Fruit fly (Drosophila melanogaster) whole organism, embryonic: ENCODE results near the gene Cdc42.

Experiments
- Atf6 ChIP-seq: fragments of 200-800 bp; sonication (Bioruptor generic); IDR thresholded peaks from 2 replicates; pipeline ENCODE4 v1.3.6; 2022; ENCODE audit warnings: missing biosample characterization, missing genetic modification characterization
- C15 ChIP-seq: fragments of 200-800 bp; sonication (Bioruptor generic); IDR thresholded peaks from 3 replicates; pipeline ENCODE4 v1.3.6; 2022; ENCODE audit warnings: missing biosample characterization, missing genetic modification characterization
- CG10147 ChIP-seq: fragments of 200-800 bp; sonication (Bioruptor generic); optimal IDR thresholded peaks from 2 replicates; lab custom pipeline; 2019; ENCODE audit warnings: missing biosample characterization, mild to moderate bottlenecking, missing genetic modification characterization, moderate library complexity
- CG10274 ChIP-seq: fragments of 200-800 bp; sonication (Bioruptor generic); optimal IDR thresholded peaks from 3 replicates; lab custom pipeline; 2017; ENCODE audit warnings: missing biosample characterization, mild to moderate bottlenecking, missing genetic modification characterization
- CG10654 ChIP-seq: fragments of 200-800 bp; sonication (Bioruptor generic); optimal IDR thresholded peaks from 2 replicates; lab custom pipeline; 2016; ENCODE audit warnings: missing biosample characterization, missing genetic modification characterization
- CG12104 ChIP-seq: fragments of 200-800 bp; sonication (Bioruptor generic); optimal IDR thresholded peaks from 3 replicates; lab custom pipeline; 2016; ENCODE audit warnings: missing biosample characterization, missing genetic modification characterization
- CG14050 ChIP-seq: fragments of 200-800 bp; sonication (Bioruptor generic); IDR thresholded peaks from 3 replicates; pipeline ENCODE4 v1.3.6; 2022; ENCODE audit warnings: missing biosample characterization, missing genetic modification characterization
- CG15514 ChIP-seq: fragments of 200-800 bp; sonication (Bioruptor generic); optimal IDR thresholded peaks from 3 replicates; lab custom pipeline; 2017; ENCODE audit warnings: missing biosample characterization, missing genetic modification characterization, mild to moderate bottlenecking, moderate library complexity, missing genetic modification reagents
- CG17385 ChIP-seq: fragments of 200-800 bp; sonication (Bioruptor generic); optimal IDR thresholded peaks from 3 replicates; lab custom pipeline; 2018; ENCODE audit warnings: missing biosample characterization, mild to moderate bottlenecking, missing genetic modification characterization
- CG1792 ChIP-seq: fragments of 200-800 bp; sonication (Bioruptor generic); optimal IDR thresholded peaks from 2 replicates; lab custom pipeline; 2016; ENCODE audit warnings: missing biosample characterization, missing genetic modification characterization
- CG1832 ChIP-seq: fragments of 200-800 bp; sonication (Bioruptor generic); optimal IDR thresholded peaks from 2 replicates; lab custom pipeline; 2017; ENCODE audit warnings: missing biosample characterization, mild to moderate bottlenecking, missing genetic modification characterization, inconsistent platforms
- CG2116 ChIP-seq: fragments of 200-800 bp; sonication (Bioruptor generic); optimal IDR thresholded peaks from 3 replicates; lab custom pipeline; 2018; ENCODE audit warnings: missing biosample characterization, mild to moderate bottlenecking, missing genetic modification characterization
- CG32767 ChIP-seq: fragments of 200-800 bp; sonication (Bioruptor generic); IDR thresholded peaks from 2 replicates; pipeline ENCODE4 v1.3.6; 2022; ENCODE audit warnings: missing biosample characterization, missing genetic modification characterization
- CG32772 ChIP-seq: fragments of 200-800 bp; sonication (Bioruptor generic); IDR thresholded peaks from 2 replicates; pipeline ENCODE4 v1.3.6; 2022; ENCODE audit warnings: missing biosample characterization, missing genetic modification characterization
- CG3281 ChIP-seq: fragments of 200-800 bp; sonication (Bioruptor generic); optimal IDR thresholded peaks from 3 replicates; lab custom pipeline; 2017; ENCODE audit warnings: missing biosample characterization, mild to moderate bottlenecking, missing genetic modification characterization
- CG3726 ChIP-seq: fragments of 200-800 bp; sonication (Bioruptor generic); IDR thresholded peaks from 3 replicates; pipeline ENCODE4, ENCODE4 v1.3.6; 2022; ENCODE audit warnings: missing biosample characterization, missing genetic modification characterization
- CG4328 ChIP-seq: fragments of 200-800 bp; sonication (Bioruptor generic); optimal IDR thresholded peaks from 3 replicates; lab custom pipeline; 2017; ENCODE audit warnings: missing biosample characterization, missing genetic modification reagents, missing genetic modification characterization
- CG6254 ChIP-seq: fragments of 200-800 bp; sonication (Bioruptor generic); optimal IDR thresholded peaks from 3 replicates; lab custom pipeline; 2017; ENCODE audit warnings: mild to moderate bottlenecking, missing biosample characterization, missing genetic modification reagents, missing genetic modification characterization
- CG7928 ChIP-seq: fragments of 200-800 bp; sonication (Bioruptor generic); optimal IDR thresholded peaks from 2 replicates; lab custom pipeline; 2017; ENCODE audit warnings: missing biosample characterization, mild to moderate bottlenecking, missing genetic modification characterization
- CG9876 ChIP-seq: fragments of 200-800 bp; sonication (Bioruptor generic); optimal IDR thresholded peaks from 2 replicates; lab custom pipeline; 2016; ENCODE audit warnings: missing biosample characterization, missing genetic modification characterization
- Dbx ChIP-seq: fragments of 200-800 bp; sonication (Bioruptor generic); IDR thresholded peaks from 3 replicates; pipeline ENCODE4 v1.3.6; 2022; ENCODE audit warnings: missing biosample characterization, missing genetic modification characterization
- Dek ChIP-seq: fragments of 200-800 bp; sonication (Bioruptor generic); optimal IDR thresholded peaks from 3 replicates; lab custom pipeline; 2019; ENCODE audit warnings: missing biosample characterization, mild to moderate bottlenecking, missing genetic modification characterization, moderate library complexity
- Dfd ChIP-seq, 2 experiments: fragments of >200 bp; optimal IDR thresholded peaks; 2 replicates each; lab custom pipeline; 2017; ENCODE audit warnings: missing biosample characterization in 2 of 2, missing genetic modification characterization in 2 of 2
- Dp ChIP-seq: fragments of 200-800 bp; sonication (Bioruptor generic); optimal IDR thresholded peaks from 2 replicates; lab custom pipeline; 2018; ENCODE audit warnings: missing biosample characterization, mild to moderate bottlenecking, missing genetic modification characterization, moderate library complexity
- E2f1 ChIP-seq: fragments of 200-800 bp; sonication (Bioruptor generic); IDR thresholded peaks from 2 replicates; pipeline ENCODE4 v1.3.6; 2022; ENCODE audit warnings: missing biosample characterization, missing genetic modification characterization
- Fer3 ChIP-seq: fragments of 200-800 bp; sonication (Bioruptor generic); optimal IDR thresholded peaks from 2 replicates; lab custom pipeline; 2018; ENCODE audit warnings: missing biosample characterization, mild to moderate bottlenecking, missing genetic modification characterization, moderate library complexity
- H2.0 ChIP-seq: fragments of 200-800 bp; sonication (Bioruptor generic); IDR thresholded peaks from 2 replicates; pipeline ENCODE4 v1.3.6; 2022; ENCODE audit warnings: missing biosample characterization, missing genetic modification characterization
- Hmx ChIP-seq: fragments of 200-800 bp; sonication (Bioruptor generic); optimal IDR thresholded peaks from 2 replicates; lab custom pipeline; 2016; ENCODE audit warnings: missing biosample characterization, missing genetic modification characterization
- MESR4 ChIP-seq: fragments of 200-800 bp; sonication (Bioruptor generic); optimal IDR thresholded peaks from 2 replicates; lab custom pipeline; 2018; ENCODE audit warnings: missing biosample characterization, mild to moderate bottlenecking, missing genetic modification characterization, moderate library complexity
- Usf ChIP-seq: fragments of 200-800 bp; sonication (Bioruptor generic); optimal IDR thresholded peaks from 2 replicates; lab custom pipeline; 2017; ENCODE audit warnings: missing genotype, missing biosample characterization, missing genetic modification characterization
- Xrp1 ChIP-seq: fragments of 200-800 bp; sonication (Bioruptor generic); IDR thresholded peaks from 2 replicates; pipeline ENCODE4 v1.3.6; 2022; ENCODE audit warnings: missing biosample characterization, missing genetic modification characterization
- ara ChIP-seq: fragments of 200-800 bp; sonication (Bioruptor generic); IDR thresholded peaks from 2 replicates; pipeline ENCODE4 v1.3.6; 2022; ENCODE audit warnings: missing biosample characterization, missing genetic modification characterization
- caup ChIP-seq: fragments of 200-800 bp; sonication (Bioruptor generic); optimal IDR thresholded peaks from 3 replicates; lab custom pipeline; 2017; ENCODE audit warnings: missing biosample characterization, mild to moderate bottlenecking, missing genetic modification characterization, moderate library complexity; ENCODE audit not compliant: severe bottlenecking
- cwo ChIP-seq: fragments of 200-800 bp; sonication (Bioruptor generic); optimal IDR thresholded peaks from 3 replicates; lab custom pipeline; 2017; ENCODE audit warnings: missing biosample characterization, missing genetic modification characterization, mild to moderate bottlenecking, moderate library complexity, missing genetic modification reagents
- dimm ChIP-seq: fragments of 200-800 bp; sonication (Bioruptor generic); IDR thresholded peaks from 2 replicates; pipeline ENCODE4 v1.3.6; 2022; ENCODE audit warnings: missing biosample characterization, missing genetic modification characterization
- gro ChIP-seq: fragments of 200-800 bp; sonication (Bioruptor generic); optimal IDR thresholded peaks from 2 replicates; lab custom pipeline; 2016; ENCODE audit warnings: missing biosample characterization, missing genetic modification characterization
- ham ChIP-seq: fragments of 200-800 bp; sonication (Bioruptor generic); IDR thresholded peaks from 2 replicates; pipeline ENCODE4 v1.3.6; 2022; ENCODE audit warnings: missing biosample characterization, missing genetic modification characterization
- jigr1 ChIP-seq: fragments of 200-800 bp; sonication (Bioruptor generic); IDR thresholded peaks from 3 replicates; pipeline ENCODE4 v1.3.6; 2022; ENCODE audit warnings: missing biosample characterization, missing genetic modification characterization
- kah ChIP-seq: fragments of 200-800 bp; sonication (Bioruptor generic); optimal IDR thresholded peaks from 2 replicates; lab custom pipeline; 2018; ENCODE audit warnings: missing biosample characterization, mild to moderate bottlenecking, missing genetic modification characterization
- kni ChIP-seq: fragments of 200-800 bp; sonication (Bioruptor generic); optimal IDR thresholded peaks from 3 replicates; lab custom pipeline; 2017; ENCODE audit warnings: mild to moderate bottlenecking, missing biosample characterization, missing genetic modification reagents, missing genetic modification characterization
- lilli ChIP-seq: fragments of 200-800 bp; sonication (Bioruptor generic); optimal IDR thresholded peaks from 3 replicates; lab custom pipeline; 2016; ENCODE audit warnings: missing biosample characterization, missing genetic modification characterization
- oc ChIP-seq: fragments of 200-800 bp; sonication (Bioruptor generic); optimal IDR thresholded peaks from 2 replicates; lab custom pipeline; 2018; ENCODE audit warnings: missing biosample characterization, mild to moderate bottlenecking, missing genetic modification characterization, moderate library complexity
- odd ChIP-seq: fragments of 200-800 bp; sonication (Bioruptor generic); optimal IDR thresholded peaks from 2 replicates; lab custom pipeline; 2017; ENCODE audit warnings: missing biosample characterization, mild to moderate bottlenecking, missing genetic modification characterization
- org-1 ChIP-seq: fragments of 200-800 bp; sonication (Bioruptor generic); optimal IDR thresholded peaks from 2 replicates; lab custom pipeline; 2017; ENCODE audit warnings: missing biosample characterization, missing genetic modification characterization
- p53 ChIP-seq: fragments of 200-800 bp; sonication (Bioruptor generic); optimal IDR thresholded peaks from 2 replicates; lab custom pipeline; 2016; ENCODE audit warnings: missing biosample characterization, missing genetic modification characterization
- ranshi ChIP-seq: fragments of 200-800 bp; sonication (Bioruptor generic); IDR thresholded peaks from 2 replicates; pipeline ENCODE4 v1.3.6; 2022; ENCODE audit warnings: missing biosample characterization, missing genetic modification characterization
- scrt ChIP-seq: fragments of 200-800 bp; sonication (Bioruptor generic); optimal IDR thresholded peaks from 2 replicates; lab custom pipeline; 2018; ENCODE audit warnings: missing biosample characterization, mild to moderate bottlenecking, missing genetic modification characterization, moderate library complexity
- sim ChIP-seq: fragments of 200-800 bp; sonication (Bioruptor generic); IDR thresholded peaks from 2 replicates; pipeline ENCODE4 v1.3.6; 2022; ENCODE audit warnings: missing biosample characterization, missing genetic modification characterization
- ssp ChIP-seq: fragments of 200-800 bp; sonication (Bioruptor generic); IDR thresholded peaks from 2 replicates; pipeline ENCODE4 v1.3.6; 2022; ENCODE audit warnings: missing biosample characterization, missing genetic modification characterization
- twi ChIP-seq: fragments of 200-800 bp; optimal IDR thresholded peaks from 2 replicates; lab custom pipeline; 2019; ENCODE audit warnings: missing biosample characterization, mild to moderate bottlenecking, missing genetic modification characterization, moderate library complexity
- zen ChIP-seq: fragments of 200-800 bp; sonication (Bioruptor generic); optimal IDR thresholded peaks from 3 replicates; lab custom pipeline; 2018; ENCODE audit warnings: missing biosample characterization, mild to moderate bottlenecking, missing genetic modification characterization, moderate library complexity

The Cdc42 gene

dm6 chrX:19668405-19668804 is 28.5 kb upstream of the Cdc42 start (continued):
- peak; percentile 97 for TF ChIP-seq Usf (GFP tag; lab: Kevin White, UChicago)
- peak; percentile 87 for TF ChIP-seq E2f1 (GFP tag; lab: Robert Waterston, UW)
- peak; percentile 54 for TF ChIP-seq MESR4 (GFP tag; lab: Kevin White, UChicago)
- peak; percentile 12 for TF ChIP-seq Dp (GFP tag; lab: Kevin White, UChicago)
- peak; percentile 91 for TF ChIP-seq kni (GFP tag; lab: Kevin White, UChicago)
- peak; percentile 90 for TF ChIP-seq caup (GFP tag; lab: Kevin White, UChicago)
- peak; percentile 92 for TF ChIP-seq CG14050 (GFP tag; lab: Robert Waterston, UW)
- peak; percentile 92 for TF ChIP-seq twi (tag; lab: Kevin White, UChicago)
- peak; percentile 84 for TF ChIP-seq CG4328 (GFP tag; lab: Kevin White, UChicago)
- peak; percentile 77 for TF ChIP-seq ham (GFP tag; lab: Robert Waterston, UW)
- TF ChIP-seq cwo = peak; percentile 86
- TF ChIP-seq oc (tag; lab: Kevin White, UChicago) = peak; percentile 97
- TF ChIP-seq sim (GFP tag; lab: Robert Waterston, UW) = peak; percentile 73
- TF ChIP-seq CG32767 (GFP tag; lab: Robert Waterston, UW) = peak; percentile 88
- TF ChIP-seq CG10147 (GFP tag; lab: Kevin White, UChicago) = no peak
- peak; percentile 94 for TF ChIP-seq ranshi (GFP tag; lab: Robert Waterston, UW)
- TF ChIP-seq CG6254 = peak; percentile 91
- peak; percentile 95 for TF ChIP-seq ara
- peak; percentile 95 for TF ChIP-seq p53 (GFP tag; lab: Kevin White, UChicago)
- peak; percentile 13 for TF ChIP-seq CG1832 (GFP tag; lab: Kevin White, UChicago)
- peak; percentile 87 for TF ChIP-seq scrt
- peak; percentile 89 for TF ChIP-seq CG12104 (GFP tag; lab: Kevin White, UChicago)
- peak; percentile 88 for TF ChIP-seq CG10654 (GFP tag; lab: Kevin White, UChicago)
- peak; percentile 90 for TF ChIP-seq CG3726 (GFP tag; lab: Robert Waterston, UW)
- peak; percentile 91 for TF ChIP-seq CG32772 (GFP tag; lab: Robert Waterston, UW)
- peak; percentile 97 for TF ChIP-seq Xrp1 (GFP tag; lab: Robert Waterston, UW)
- peak; percentile 93 for TF ChIP-seq dimm (GFP tag; lab: Robert Waterston, UW)
- TF ChIP-seq zen (tag; lab: Kevin White, UChicago) = peak; percentile 89
- peak; percentile 81 for TF ChIP-seq CG15514 (GFP tag; lab: Kevin White, UChicago)
- peak; percentile 94 for TF ChIP-seq Atf6
- no peak for TF ChIP-seq Dfd (GFP tag; optimal IDR thresholded peaks at IDR 0.05; lab: Kevin White, UChicago)
- TF ChIP-seq H2.0 (GFP tag; lab: Robert Waterston, UW) = peak; percentile 97
- peak; percentile 70 for TF ChIP-seq CG7928 (GFP tag; lab: Kevin White, UChicago)
- peak; percentile 94 for TF ChIP-seq Dek (tag; lab: Kevin White, UChicago)
- TF ChIP-seq lilli = peak; percentile 99
- TF ChIP-seq Fer3 (tag; lab: Kevin White, UChicago) = peak; percentile 93
- TF ChIP-seq gro (GFP tag; lab: Kevin White, UChicago) = peak; percentile 97
- TF ChIP-seq CG2116 (GFP tag; lab: Kevin White, UChicago) = peak; percentile 74
- TF ChIP-seq odd (GFP tag; lab: Kevin White, UChicago) = peak; percentile 91
- peak; percentile 94 for TF ChIP-seq CG17385 (GFP tag; lab: Kevin White, UChicago)
- peak; percentile 64; the same call in 2 of the 3 replicates for TF ChIP-seq jigr1 (GFP tag; lab: Robert Waterston, UW)
- TF ChIP-seq C15 (GFP tag; lab: Robert Waterston, UW) = peak; percentile 77
- peak; percentile 95 for TF ChIP-seq CG1792 (GFP tag; lab: Kevin White, UChicago)
- peak; percentile 96 for TF ChIP-seq org-1 (GFP tag; lab: Kevin White, UChicago)
- peak; percentile 86 for TF ChIP-seq CG10274 (GFP tag; lab: Kevin White, UChicago)
- peak; percentile 87 for TF ChIP-seq CG3281 (GFP tag; lab: Kevin White, UChicago)
- TF ChIP-seq Dbx (GFP tag; lab: Robert Waterston, UW) = peak; percentile 89
- TF ChIP-seq CG9876 = peak; percentile 98
- peak; percentile 78 for TF ChIP-seq kah (GFP tag; lab: Kevin White, UChicago)
- TF ChIP-seq ssp (GFP tag; lab: Robert Waterston, UW) = peak; percentile 79
- TF ChIP-seq Hmx (GFP tag; lab: Kevin White, UChicago) = no peak
